Worm (Caenorhabditis elegans): ENCODE data around the gene cutl-17.

The cutl-17 gene

ce11 chrIV:9442106-9442532, 15.2 kb downstream of the cutl-17 start:
- TF ChIP-seq madf-3 (GFP tag; IDR thresholded peaks at IDR 0.05) (0 out of 2 replicates have a peak, but pooled peaks have one; percentile 21), ceh-100 (GFP tag; IDR thresholded peaks at IDR 0.05) (no peak), lir-1 (GFP tag; conservative IDR thresholded peaks at IDR 0.05) (no peak), aptf-2 (GFP tag; conservative IDR thresholded peaks at IDR 0.05) (no peak), cebp-1 (GFP tag; IDR thresholded peaks at IDR 0.05) (no peak), cebp-1 (tag; optimal IDR thresholded peaks at IDR 0.05) (peak; percentile 57), F39B2.1 (GFP tag; IDR thresholded peaks at IDR 0.05) (no peak), ekl-4 (GFP tag; IDR thresholded peaks at IDR 0.05) (no peak), ztf-28 (GFP tag; IDR thresholded peaks at IDR 0.05) (no peak), cebp-2 (GFP tag; IDR thresholded peaks at IDR 0.05) (0 out of 2 replicates have a peak, but pooled peaks have one; percentile 11), egl-44 (GFP tag; IDR thresholded peaks at IDR 0.05) (no peak), bed-1 (GFP tag; IDR thresholded peaks at IDR 0.05) (no peak), F22D6.2 (tag; optimal IDR thresholded peaks at IDR 0.05) (peak; percentile 48), gei-17 (GFP tag; optimal IDR thresholded peaks at IDR 0.05) (no peak), fkh-3 (tag; optimal IDR thresholded peaks at IDR 0.05) (no peak), mcd-1 (GFP tag; IDR thresholded peaks at IDR 0.05) (0 out of 2 replicates have a peak, but pooled peaks have one; percentile 17), sptf-2 (GFP tag; optimal IDR thresholded peaks at IDR 0.05) (no peak), ceh-91 (GFP tag; IDR thresholded peaks at IDR 0.05) (no peak), lin-26 (GFP tag; IDR thresholded peaks at IDR 0.05) (0 out of 2 replicates have a peak, but pooled peaks have one; percentile 20), pha-4 (tag; optimal IDR thresholded peaks at IDR 0.05) (peak; percentile 84), somi-1 (GFP tag; optimal IDR thresholded peaks at IDR 0.05) (peak; percentile 63), C06A6.2 (GFP tag; conservative IDR thresholded peaks at IDR 0.05) (peak; percentile 38; the same call in 1 of the 2 replicates), hsf-1 (GFP tag; IDR thresholded peaks at IDR 0.05) (peak; percentile 59; the same call in 1 of the 2 replicates), ztf-22 (GFP tag; optimal IDR thresholded peaks at IDR 0.05) (peak; percentile 47), Y53F4B.3 (GFP tag; IDR thresholded peaks at IDR 0.05) (no peak), tbx-9 (tag; optimal IDR thresholded peaks at IDR 0.05; ENCODE audit: borderline replicate concordance) (no peak), F55B11.4 (tag; optimal IDR thresholded peaks at IDR 0.05; ENCODE audit: borderline replicate concordance, insufficient read depth) (no peak), chd-7 (tag; optimal IDR thresholded peaks at IDR 0.05) (peak; percentile 46), egrh-3 (GFP tag; IDR thresholded peaks at IDR 0.05) (no peak), bed-2 (GFP tag; IDR thresholded peaks at IDR 0.05) (no peak), snpc-4 (GFP tag; optimal IDR thresholded peaks at IDR 0.05) (no peak), snpc-4 (tag; optimal IDR thresholded peaks at IDR 0.05) (peak; percentile 18 to 83 (median 55)), hmg-20 (GFP tag; IDR thresholded peaks at IDR 0.05) (no peak), athp-1 (tag; optimal IDR thresholded peaks at IDR 0.05) (peak; percentile 30), ztf-3 (GFP tag; optimal IDR thresholded peaks at IDR 0.05) (no peak), nhr-179 (tag; optimal IDR thresholded peaks at IDR 0.05) (no peak), ceh-40 (GFP tag; IDR thresholded peaks at IDR 0.05) (no peak), B0261.1 (tag; optimal IDR thresholded peaks at IDR 0.05) (no peak), Y67H2A.10 (GFP tag; conservative IDR thresholded peaks at IDR 0.05) (no peak), nhr-90 (tag; optimal IDR thresholded peaks at IDR 0.05) (peak; percentile 42), mes-4 (tag; optimal IDR thresholded peaks at IDR 0.05) (no peak), madf-8 (GFP tag; conservative IDR thresholded peaks at IDR 0.05) (no peak), ZK185.1 (tag; optimal IDR thresholded peaks at IDR 0.05; ENCODE audit: poor library complexity, severe bottlenecking) (no peak), attf-5 (GFP tag; optimal IDR thresholded peaks at IDR 0.05) (peak; percentile 39), C17E4.6 (GFP tag; IDR thresholded peaks at IDR 0.05) (no peak), mel-28 (tag; optimal IDR thresholded peaks at IDR 0.05; ENCODE audit: borderline replicate concordance) (no peak), him-1 (tag; optimal IDR thresholded peaks at IDR 0.05) (no peak), mxl-1 (tag; optimal IDR thresholded peaks at IDR 0.05) (no peak), pbrm-1 (GFP tag; IDR thresholded peaks at IDR 0.05) (no peak), unc-62 (GFP tag; optimal IDR thresholded peaks at IDR 0.05) (peak; percentile 11)
